Fruit fly (Drosophila melanogaster) whole organism, embryonic: Measurements from ENCODE around the gene endos.

Experiments used
- Atf-2 ChIP-seq: fragments of 200-800 bp; sonication (Bioruptor generic); optimal IDR thresholded peaks from 2 replicates; lab custom pipeline; 2016; ENCODE audit warnings: missing biosample characterization, missing genetic modification characterization
- Atf6 ChIP-seq: fragments of 200-800 bp; sonication (Bioruptor generic); IDR thresholded peaks from 2 replicates; pipeline ENCODE4 v1.3.6; 2022; ENCODE audit warnings: missing biosample characterization, missing genetic modification characterization
- B-H2 ChIP-seq: fragments of 200-800 bp; sonication (Bioruptor generic); optimal IDR thresholded peaks from 2 replicates; lab custom pipeline; 2018; ENCODE audit warnings: missing biosample characterization, mild to moderate bottlenecking, missing genetic modification characterization
- CG10147 ChIP-seq: fragments of 200-800 bp; sonication (Bioruptor generic); optimal IDR thresholded peaks from 2 replicates; lab custom pipeline; 2019; ENCODE audit warnings: missing biosample characterization, mild to moderate bottlenecking, missing genetic modification characterization, moderate library complexity
- CG10543 ChIP-seq: fragments of 200-800 bp; sonication (Bioruptor generic); optimal IDR thresholded peaks from 3 replicates; lab custom pipeline; 2017; ENCODE audit warnings: missing biosample characterization, mild to moderate bottlenecking, missing genetic modification characterization, moderate library complexity
- CG11398 ChIP-seq: fragments of 200-800 bp; sonication (Bioruptor generic); optimal IDR thresholded peaks from 2 replicates; lab custom pipeline; 2016; ENCODE audit warnings: missing biosample characterization, missing genetic modification characterization
- CG11696 ChIP-seq: fragments of 200-800 bp; sonication (Bioruptor generic); IDR thresholded peaks from 2 replicates; pipeline ENCODE4 v1.3.6; 2022; ENCODE audit warnings: missing biosample characterization, missing genetic modification characterization
- CG11723 ChIP-seq: fragments of 200-800 bp; sonication (Bioruptor generic); optimal IDR thresholded peaks from 2 replicates; lab custom pipeline; 2017; ENCODE audit warnings: missing biosample characterization, mild to moderate bottlenecking, missing genetic modification characterization
- CG12155 ChIP-seq: fragments of 200-800 bp; sonication (Bioruptor generic); optimal IDR thresholded peaks from 3 replicates; lab custom pipeline; 2016; ENCODE audit warnings: missing biosample characterization, missing genetic modification characterization
- CG13775 ChIP-seq: fragments of 200-800 bp; sonication (Bioruptor generic); optimal IDR thresholded peaks from 3 replicates; lab custom pipeline; 2017; ENCODE audit warnings: missing biosample characterization, mild to moderate bottlenecking, missing genetic modification characterization
- CG14441 ChIP-seq: fragments of 200-800 bp; sonication (Bioruptor generic); IDR thresholded peaks from 2 replicates; pipeline ENCODE4 v1.3.6; 2022; ENCODE audit warnings: missing biosample characterization, missing genetic modification characterization
- CG14667 ChIP-seq: fragments of 200-800 bp; sonication (Bioruptor generic); IDR thresholded peaks from 2 replicates; pipeline ENCODE4 v1.3.6; 2022; ENCODE audit warnings: missing biosample characterization, missing genetic modification characterization
- CG15073 ChIP-seq: fragments of 200-800 bp; sonication (Bioruptor generic); optimal IDR thresholded peaks from 2 replicates; lab custom pipeline; 2016; ENCODE audit warnings: missing biosample characterization, missing genetic modification characterization
- CG15696 ChIP-seq: fragments of 200-800 bp; sonication (Bioruptor generic); optimal IDR thresholded peaks from 2 replicates; lab custom pipeline; 2019; ENCODE audit warnings: missing biosample characterization, mild to moderate bottlenecking, missing genetic modification characterization, moderate library complexity
- CG17186 ChIP-seq: fragments of 200-800 bp; sonication (Bioruptor generic); optimal IDR thresholded peaks from 3 replicates; lab custom pipeline; 2017; ENCODE audit warnings: missing biosample characterization, missing genetic modification reagents, missing genetic modification characterization
- CG2120 ChIP-seq: fragments of 200-800 bp; sonication (Bioruptor generic); optimal IDR thresholded peaks from 3 replicates; lab custom pipeline; 2016; ENCODE audit warnings: missing biosample characterization, missing genetic modification characterization
- CG3065 ChIP-seq: fragments of 200-800 bp; sonication (Bioruptor generic); optimal IDR thresholded peaks from 2 replicates; lab custom pipeline; 2016; ENCODE audit warnings: missing biosample characterization, missing genetic modification characterization
- CG31388 ChIP-seq: fragments of 200-800 bp; sonication (Bioruptor generic); optimal IDR thresholded peaks from 2 replicates; lab custom pipeline; 2016; ENCODE audit warnings: missing biosample characterization, missing genetic modification characterization
- CG43689 ChIP-seq: fragments of 200-800 bp; sonication (Bioruptor generic); IDR thresholded peaks from 2 replicates; pipeline ENCODE4 v1.3.6; 2022; ENCODE audit warnings: missing biosample characterization, missing genetic modification characterization
- CG4707 ChIP-seq: fragments of 200-800 bp; sonication (Bioruptor generic); optimal IDR thresholded peaks from 2 replicates; lab custom pipeline; 2018; ENCODE audit warnings: missing biosample characterization, mild to moderate bottlenecking, missing genetic modification characterization, moderate library complexity
- CG6791 ChIP-seq: fragments of 200-800 bp; sonication (Bioruptor generic); IDR thresholded peaks from 3 replicates; pipeline ENCODE4 v1.3.6; 2022; ENCODE audit warnings: missing biosample characterization, missing genetic modification characterization; ENCODE audit not compliant: partially characterized antibody
- CG8281 ChIP-seq: fragments of 200-800 bp; sonication (Bioruptor generic); optimal IDR thresholded peaks from 2 replicates; lab custom pipeline; 2018; ENCODE audit warnings: missing biosample characterization, mild to moderate bottlenecking, missing genetic modification characterization, moderate library complexity
- CG9797 ChIP-seq: fragments of 200-800 bp; sonication (Bioruptor generic); optimal IDR thresholded peaks from 3 replicates; lab custom pipeline; 2018; ENCODE audit warnings: missing biosample characterization, mild to moderate bottlenecking, missing genetic modification characterization
- CHES-1-like ChIP-seq: fragments of 200-800 bp; sonication (Bioruptor generic); optimal IDR thresholded peaks from 2 replicates; lab custom pipeline; 2016; ENCODE audit warnings: missing biosample characterization, missing genetic modification characterization
- Dll ChIP-seq: fragments of 200-800 bp; sonication (Bioruptor generic); IDR thresholded peaks from 4 replicates; pipeline ENCODE4 v1.3.6; 2022; ENCODE audit warnings: missing biosample characterization, missing genetic modification characterization; ENCODE audit not compliant: partially characterized antibody
- GATAe ChIP-seq: fragments of 200-800 bp; sonication (Bioruptor generic); conservative IDR thresholded peaks from 2 replicates; pipeline ENCODE4 v1.3.6; 2022; ENCODE audit warnings: missing biosample characterization, missing genetic modification characterization
- Hmx ChIP-seq: fragments of 200-800 bp; sonication (Bioruptor generic); optimal IDR thresholded peaks from 2 replicates; lab custom pipeline; 2016; ENCODE audit warnings: missing biosample characterization, missing genetic modification characterization
- Kr ChIP-seq: fragments of 200-800 bp; sonication (Bioruptor generic); optimal IDR thresholded peaks from 2 replicates; lab custom pipeline; 2017; ENCODE audit warnings: missing biosample characterization, mild to moderate bottlenecking, missing genetic modification characterization
- Meics ChIP-seq: fragments of 200-800 bp; sonication (Bioruptor generic); optimal IDR thresholded peaks from 2 replicates; lab custom pipeline; 2017; ENCODE audit warnings: missing biosample characterization, mild to moderate bottlenecking, missing genetic modification characterization
- Rfx ChIP-seq: fragments of 200-800 bp; sonication (Bioruptor generic); IDR thresholded peaks from 2 replicates; pipeline ENCODE4 v1.3.6; 2022; ENCODE audit warnings: missing biosample characterization, missing genetic modification characterization
- Sox100B ChIP-seq: fragments of 200-800 bp; sonication (Bioruptor generic); optimal IDR thresholded peaks from 3 replicates; lab custom pipeline; 2018; ENCODE audit warnings: missing biosample characterization, mild to moderate bottlenecking, missing genetic modification characterization
- Trl ChIP-seq, 3 experiments: fragments of >200 bp in 2 of 3; fragments of 200-800 bp in 1 of 3; sonication (Bioruptor generic) in 1 of 3; optimal IDR thresholded peaks; 2 replicates in 1 of 3; 3 replicates in 2 of 3; lab custom pipeline; 2016 to 2017; ENCODE audit warnings: missing biosample characterization in 1 of 3, missing genetic modification characterization in 1 of 3
- ap ChIP-seq: fragments of 200-800 bp; sonication (Bioruptor generic); IDR thresholded peaks from 2 replicates; pipeline ENCODE4 v1.3.6; 2022; ENCODE audit warnings: missing biosample characterization, missing genetic modification characterization
- bigmax ChIP-seq: fragments of 200-800 bp; sonication (Bioruptor generic); optimal IDR thresholded peaks from 2 replicates; lab custom pipeline; 2018; ENCODE audit warnings: missing biosample characterization, mild to moderate bottlenecking, missing genetic modification characterization
- chn ChIP-seq: fragments of 200-800 bp; sonication (Bioruptor generic); optimal IDR thresholded peaks from 2 replicates; lab custom pipeline; 2016; ENCODE audit warnings: missing biosample characterization, missing genetic modification characterization
- esg ChIP-seq: fragments of 200-800 bp; sonication (Bioruptor generic); conservative IDR thresholded peaks from 2 replicates; pipeline ENCODE4 v1.3.6; 2022; ENCODE audit warnings: missing biosample characterization, missing genetic modification characterization
- gsb-n ChIP-seq: fragments of 200-800 bp; sonication (Bioruptor generic); optimal IDR thresholded peaks from 3 replicates; lab custom pipeline; 2018; ENCODE audit warnings: missing biosample characterization, mild to moderate bottlenecking, missing genetic modification characterization
- h ChIP-seq: fragments of >200 bp; optimal IDR thresholded peaks from 2 replicates; lab custom pipeline; 2017
- klu ChIP-seq: fragments of 200-800 bp; sonication (Bioruptor generic); IDR thresholded peaks from 2 replicates; pipeline ENCODE4 v1.3.6; 2022; ENCODE audit warnings: missing biosample characterization, missing genetic modification characterization
- kni ChIP-seq: fragments of 200-800 bp; sonication (Bioruptor generic); optimal IDR thresholded peaks from 3 replicates; lab custom pipeline; 2017; ENCODE audit warnings: mild to moderate bottlenecking, missing biosample characterization, missing genetic modification reagents, missing genetic modification characterization
- mld ChIP-seq: fragments of 200-800 bp; sonication (Bioruptor generic); IDR thresholded peaks from 3 replicates; pipeline ENCODE4 v1.3.6; 2022; ENCODE audit warnings: missing biosample characterization, missing genetic modification characterization; ENCODE audit not compliant: partially characterized antibody
- prd ChIP-seq, 3 experiments: fragments of >200 bp in 2 of 3; fragments of 200-800 bp in 1 of 3; sonication (Bioruptor generic) in 1 of 3; optimal IDR thresholded peaks in 2 of 3; IDR thresholded peaks in 1 of 3; 2 replicates in 2 of 3; 3 replicates in 1 of 3; pipeline versions ENCODE4 v1.3.6 to Lab custom; 2017 to 2022; ENCODE audit warnings: missing biosample characterization in 1 of 3, missing genetic modification characterization in 1 of 3
- sens ChIP-seq: fragments of 200-800 bp; sonication (Bioruptor generic); peaks from one replicate; lab custom pipeline; 2016; ENCODE audit warnings: missing biosample characterization, missing genetic modification characterization
- sisA ChIP-seq: fragments of 200-800 bp; sonication (Bioruptor generic); IDR thresholded peaks from 2 replicates; pipeline ENCODE4 v1.3.6; 2022; ENCODE audit warnings: missing biosample characterization, missing genetic modification characterization
- sna ChIP-seq: fragments of 200-800 bp; sonication (Bioruptor generic); IDR thresholded peaks from 2 replicates; pipeline ENCODE4 v1.3.6; 2022; ENCODE audit warnings: missing biosample characterization, missing genetic modification characterization; ENCODE audit not compliant: partially characterized antibody
- sqz ChIP-seq: fragments of 200-800 bp; sonication (Bioruptor generic); optimal IDR thresholded peaks from 3 replicates; lab custom pipeline; 2018; ENCODE audit warnings: missing biosample characterization, mild to moderate bottlenecking, missing genetic modification characterization
- ssp ChIP-seq: fragments of 200-800 bp; sonication (Bioruptor generic); IDR thresholded peaks from 2 replicates; pipeline ENCODE4 v1.3.6; 2022; ENCODE audit warnings: missing biosample characterization, missing genetic modification characterization
- sug ChIP-seq: fragments of 200-800 bp; optimal IDR thresholded peaks from 2 replicates; lab custom pipeline; 2019; ENCODE audit warnings: missing biosample characterization, mild to moderate bottlenecking, missing genetic modification characterization, moderate library complexity
- tx ChIP-seq: fragments of 200-800 bp; sonication (Bioruptor generic); optimal IDR thresholded peaks from 2 replicates; lab custom pipeline; 2016; ENCODE audit warnings: missing biosample characterization, missing genetic modification characterization
- wor ChIP-seq: fragments of 200-800 bp; sonication (Bioruptor generic); IDR thresholded peaks from 2 replicates; pipeline ENCODE4 v1.3.6; 2022; ENCODE audit warnings: missing biosample characterization, missing genetic modification characterization

Gene endos

DNA sequence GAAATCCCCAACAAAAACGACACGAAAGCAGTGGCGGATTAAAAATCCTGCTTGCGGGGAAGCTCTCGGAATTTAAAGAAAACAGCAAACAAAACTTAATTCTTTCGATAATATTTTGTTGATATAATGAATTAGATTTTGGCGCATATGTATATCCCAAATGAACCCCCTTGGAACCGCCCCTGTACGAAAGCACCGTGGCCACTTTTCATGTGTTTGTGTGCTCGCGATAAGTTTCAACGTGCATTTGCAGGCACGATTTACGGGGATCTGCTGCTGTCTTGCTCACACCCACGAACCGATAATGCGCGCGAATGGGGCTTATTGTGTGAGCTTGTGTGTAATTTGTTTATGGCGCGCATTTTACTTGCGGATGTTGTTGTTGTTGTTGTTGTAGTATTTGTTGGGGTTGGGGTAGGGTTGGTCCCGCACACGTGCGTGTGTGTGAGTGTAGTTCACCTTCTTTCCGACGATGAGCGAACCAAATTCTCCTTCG lies 26.5 kb downstream of the endos start (continued):
- peak; percentile 80 for TF ChIP-seq ssp
- peak; percentile 95 for TF ChIP-seq Atf-2 (GFP tag; lab: Kevin White, UChicago)
- TF ChIP-seq chn (GFP tag; lab: Kevin White, UChicago), result peak; percentile 95
- TF ChIP-seq CG10147, result peak; percentile 88
- peak; percentile 98 for TF ChIP-seq sisA (GFP tag; lab: Robert Waterston, UW)
- no peak for TF ChIP-seq h (lab: Kevin White, UChicago)
- TF ChIP-seq CG12155 (GFP tag; lab: Kevin White, UChicago), result peak; percentile 91
- TF ChIP-seq CG6791 (GFP tag; lab: Robert Waterston, UW), result no peak
- TF ChIP-seq CG3065 (GFP tag; lab: Kevin White, UChicago), result peak; percentile 75
- no peak for TF ChIP-seq mld (GFP tag; lab: Robert Waterston, UW)
- no peak for TF ChIP-seq Kr (GFP tag; lab: Kevin White, UChicago)
- TF ChIP-seq GATAe, result peak; percentile 83
- peak; percentile 94 for TF ChIP-seq tx (GFP tag; lab: Kevin White, UChicago)
- TF ChIP-seq Trl (optimal IDR thresholded peaks at IDR 0.05; lab: Kevin White, UChicago), result no peak
- TF ChIP-seq Trl (GFP tag; optimal IDR thresholded peaks at IDR 0.05; lab: Kevin White, UChicago), result peak; percentile 96
- peak; percentile 75 for TF ChIP-seq CG15073 (GFP tag; lab: Kevin White, UChicago)
- peak; percentile 95 for TF ChIP-seq esg (GFP tag; lab: Robert Waterston, UW)
- TF ChIP-seq wor (GFP tag; lab: Robert Waterston, UW), result peak; percentile 93
- peak; percentile 85 for TF ChIP-seq CG11696 (GFP tag; lab: Robert Waterston, UW)
- TF ChIP-seq CG14667 (GFP tag; lab: Robert Waterston, UW), result peak; percentile 79
- no peak for TF ChIP-seq gsb-n
- peak; percentile 93 for TF ChIP-seq sug (tag; lab: Kevin White, UChicago)
- no peak for TF ChIP-seq Dll (GFP tag; lab: Robert Waterston, UW)
- TF ChIP-seq kni, result peak; percentile 88
- peak; percentile 90 for TF ChIP-seq CG11398 (GFP tag; lab: Kevin White, UChicago)
- TF ChIP-seq sens (GFP tag; lab: Kevin White, UChicago), result peak; percentile 99
- peak; percentile 93 for TF ChIP-seq CG10543 (GFP tag; lab: Kevin White, UChicago)
- peak; percentile 94 for TF ChIP-seq Meics (GFP tag; lab: Kevin White, UChicago)
- peak; percentile 94 for TF ChIP-seq CG11723 (GFP tag; lab: Kevin White, UChicago)
- peak; percentile 94 for TF ChIP-seq Rfx
- TF ChIP-seq CG15696, result peak; percentile 68
- peak; percentile 93 for TF ChIP-seq Sox100B (GFP tag; lab: Kevin White, UChicago)
- TF ChIP-seq CG8281 (tag; lab: Kevin White, UChicago), result peak; percentile 85
- TF ChIP-seq CG4707 (GFP tag; lab: Kevin White, UChicago), result peak; percentile 84
- TF ChIP-seq CG14441 (GFP tag; lab: Robert Waterston, UW), result peak; percentile 98
- TF ChIP-seq klu (GFP tag; lab: Robert Waterston, UW), result peak; percentile 46; the same call in 1 of the 2 replicates
- TF ChIP-seq bigmax (GFP tag; lab: Kevin White, UChicago), result peak; percentile 33
- TF ChIP-seq Hmx (GFP tag; lab: Kevin White, UChicago), result peak; percentile 88
- TF ChIP-seq CHES-1-like (GFP tag; lab: Kevin White, UChicago), result peak; percentile 97
- TF ChIP-seq Atf6, result peak; percentile 92
- peak; percentile 92 for TF ChIP-seq CG43689 (GFP tag; lab: Robert Waterston, UW)
- no peak for TF ChIP-seq sna
- peak; percentile 37 for TF ChIP-seq CG9797 (GFP tag; lab: Kevin White, UChicago)
- TF ChIP-seq B-H2, result peak; percentile 65
- peak; percentile 72 for TF ChIP-seq CG17186 (GFP tag; lab: Kevin White, UChicago)
- no peak for TF ChIP-seq prd (optimal IDR thresholded peaks at IDR 0.05; lab: Kevin White, UChicago)
- peak; percentile 93 for TF ChIP-seq prd (GFP tag; IDR thresholded peaks at IDR 0.05; lab: Robert Waterston, UW)
- TF ChIP-seq CG31388 (GFP tag; lab: Kevin White, UChicago), result peak; percentile 91
- no peak for TF ChIP-seq sqz (GFP tag; lab: Kevin White, UChicago)
- TF ChIP-seq CG13775 (GFP tag; lab: Kevin White, UChicago), result peak; percentile 85
- TF ChIP-seq ap, result peak; percentile 95
- TF ChIP-seq CG2120 (GFP tag; lab: Kevin White, UChicago), result peak; percentile 97
